Worm (Caenorhabditis elegans): ENCODE measurements around the gene unc-98.

- no peak for TF ChIP-seq ztf-4 (tag; optimal IDR thresholded peaks at IDR 0.05)
- no peak for TF ChIP-seq nhr-84 (tag; optimal IDR thresholded peaks at IDR 0.05)
- no peak for TF ChIP-seq ztf-11 (tag; optimal IDR thresholded peaks at IDR 0.05)
Measured at ce11 chrX:7537742-7538268, 35.6 kb downstream of the unc-98 start, which contains the start of gene dpy-7.

Measured in whole organism, L1 larva.